Worm (Caenorhabditis elegans) whole organism, early embryonic: ENCODE results near the gene F13A2.1.

Source experiments
- tbx-37 ChIP-seq: fragments of 200-800 bp; sonication (Bioruptor generic); conservative IDR thresholded peaks from 2 replicates; pipeline ENCODE4 v1.3.6; 2022; ENCODE audit warnings: missing genetic modification reagents, missing genetic modification characterization, missing compliant biosample characterization

F13A2.1 gene

ce11 chrV:4332450-4332849 is 49.7 kb downstream of the F13A2.1 start, which contains the start of gene oac-12:
Gene oac-12, minus strand, starts transcription at chrV:4332550.
- TF ChIP-seq tbx-37 (GFP tag; lab: Robert Waterston, UW): no peak
